Fruit fly (Drosophila melanogaster) whole organism, wandering third instar larva: ENCODE data around the gene CG34291.

Source experiments
- Abd-B ChIP-seq: fragments of >200 bp; optimal IDR thresholded peaks from 2 replicates; lab custom pipeline; 2017; ENCODE audit warnings: missing biosample characterization, missing genetic modification characterization
- CG32264 ChIP-seq: fragments of 200-800 bp; sonication (Bioruptor generic); optimal IDR thresholded peaks from 2 replicates; lab custom pipeline; 2016; ENCODE audit warnings: missing biosample characterization, missing genetic modification characterization
- CG9705 ChIP-seq: fragments of 200-800 bp; sonication (Bioruptor generic); optimal IDR thresholded peaks from 2 replicates; lab custom pipeline; 2018; ENCODE audit warnings: missing biosample characterization, mild to moderate bottlenecking, missing genetic modification characterization
- CrebA ChIP-seq: fragments of 200-800 bp; sonication (Bioruptor generic); optimal IDR thresholded peaks from 2 replicates; lab custom pipeline; 2016; ENCODE audit warnings: missing biosample characterization, mild to moderate bottlenecking, missing genetic modification characterization, borderline replicate concordance
- Dfd ChIP-seq: fragments of >200 bp; optimal IDR thresholded peaks from 2 replicates; lab custom pipeline; 2017; ENCODE audit warnings: missing biosample characterization, missing genetic modification characterization
- Dif ChIP-seq: fragments of 200-275, 200-300 bp; sonication (Bioruptor generic); optimal IDR thresholded peaks from 2 replicates; lab custom pipeline; 2018; ENCODE audit warnings: missing biosample characterization, missing genetic modification characterization; ENCODE audit not compliant: partially characterized antibody
- GATAd ChIP-seq: sonication (Bioruptor generic); optimal IDR thresholded peaks from 2 replicates; lab custom pipeline; 2016; ENCODE audit warnings: missing biosample characterization, missing genetic modification characterization
- HLH106 ChIP-seq: fragments of 200-800 bp; optimal IDR thresholded peaks from 3 replicates; lab custom pipeline; 2019; ENCODE audit warnings: missing biosample characterization, mild to moderate bottlenecking, missing genetic modification characterization, moderate library complexity
- Hnf4 ChIP-seq: fragments of 200-800 bp; sonication (Bioruptor generic); optimal IDR thresholded peaks from 2 replicates; lab custom pipeline; 2016; ENCODE audit warnings: missing biosample characterization, mild to moderate bottlenecking, missing genetic modification characterization
- Hr78 ChIP-seq: fragments of >200 bp; optimal IDR thresholded peaks from 2 replicates; lab custom pipeline; 2017; ENCODE audit warnings: missing biosample characterization, missing genetic modification characterization
- Hr83 ChIP-seq: fragments of 200-300 bp; sonication (Bioruptor generic); optimal IDR thresholded peaks from 2 replicates; lab custom pipeline; 2016; ENCODE audit warnings: missing biosample characterization, mild to moderate bottlenecking, missing genetic modification characterization, moderate library complexity; ENCODE audit not compliant: poor library complexity, severe bottlenecking
- Jra ChIP-seq: sonication (Bioruptor generic); optimal IDR thresholded peaks from 2 replicates; lab custom pipeline; 2016; ENCODE audit warnings: missing biosample characterization, missing genetic modification characterization
- Mio ChIP-seq: sonication (Bioruptor generic); optimal IDR thresholded peaks from 2 replicates; lab custom pipeline; 2016; ENCODE audit warnings: missing biosample characterization, missing genetic modification characterization
- Myc ChIP-seq: fragments of >200 bp; optimal IDR thresholded peaks from 2 replicates; lab custom pipeline; 2017
- N ChIP-seq: fragments of >200 bp; optimal IDR thresholded peaks from 2 replicates; lab custom pipeline; 2018; ENCODE audit warnings: missing biosample characterization, missing external identifiers, missing genetic modification characterization
- OdsH ChIP-seq: fragments of 200-800 bp; sonication (Bioruptor generic); optimal IDR thresholded peaks from 2 replicates; lab custom pipeline; 2016; ENCODE audit warnings: missing biosample characterization, mild to moderate bottlenecking, missing genetic modification characterization
- Rel ChIP-seq, 2 experiments: fragments of 200-800 bp; sonication (Bioruptor generic) in 1 of 2; optimal IDR thresholded peaks; 2 replicates in 1 of 2; 3 replicates in 1 of 2; lab custom pipeline; 2016 to 2019; ENCODE audit warnings: mild to moderate bottlenecking in 2 of 2, missing biosample characterization in 2 of 2, missing genetic modification characterization in 2 of 2, moderate library complexity in 1 of 2
- Sp1 ChIP-seq: fragments of 200-800 bp; sonication (Bioruptor generic); optimal IDR thresholded peaks from 3 replicates; lab custom pipeline; 2019; ENCODE audit warnings: missing biosample characterization, mild to moderate bottlenecking, missing genetic modification characterization, moderate library complexity
- Vsx2 ChIP-seq: fragments of 200-300, 225-300 bp; sonication (Bioruptor generic); optimal IDR thresholded peaks from 2 replicates; lab custom pipeline; 2018; ENCODE audit warnings: missing biosample characterization, missing genetic modification characterization; ENCODE audit not compliant: partially characterized antibody
- br ChIP-seq: fragments of 200-800 bp; sonication (Bioruptor generic); optimal IDR thresholded peaks from 2 replicates; lab custom pipeline; 2016; ENCODE audit warnings: missing biosample characterization, missing genetic modification characterization
- brk ChIP-seq: fragments of 200-800 bp; sonication (Bioruptor generic); optimal IDR thresholded peaks from 2 replicates; lab custom pipeline; 2016; ENCODE audit warnings: missing biosample characterization, mild to moderate bottlenecking, missing genetic modification characterization
- dl ChIP-seq, 2 experiments: fragments of 175-275, 200-275 bp in 1 of 2; fragments of 200-275 bp in 1 of 2; sonication (Bioruptor generic); optimal IDR thresholded peaks; lab custom pipeline; 2018; ENCODE audit warnings: mild to moderate bottlenecking in 2 of 2, missing biosample characterization in 2 of 2, missing genetic modification characterization in 2 of 2, moderate library complexity in 2 of 2; ENCODE audit not compliant: partially characterized antibody in 2 of 2, insufficient read depth in 1 of 2
- dmrt93B ChIP-seq: fragments of 200-800 bp; sonication (Bioruptor generic); optimal IDR thresholded peaks from 2 replicates; lab custom pipeline; 2018; ENCODE audit warnings: missing biosample characterization, mild to moderate bottlenecking, missing genetic modification characterization
- dsf ChIP-seq: sonication (Bioruptor generic); optimal IDR thresholded peaks from 2 replicates; lab custom pipeline; 2016; ENCODE audit warnings: missing biosample characterization, missing genetic modification characterization, borderline replicate concordance
- ey ChIP-seq: fragments of 200-800 bp; sonication (Bioruptor generic); optimal IDR thresholded peaks from 2 replicates; lab custom pipeline; 2016; ENCODE audit warnings: missing biosample characterization, missing genetic modification characterization
- foxo ChIP-seq, 2 experiments: fragments of 200-800 bp; sonication (Bioruptor generic); optimal IDR thresholded peaks; 2 replicates in 1 of 2; 3 replicates in 1 of 2; lab custom pipeline; 2016 to 2017; ENCODE audit warnings: missing biosample characterization in 2 of 2, missing genetic modification characterization in 2 of 2
- fru ChIP-seq: fragments of 200-800 bp; sonication (Bioruptor generic); optimal IDR thresholded peaks from 3 replicates; lab custom pipeline; 2016; ENCODE audit warnings: missing biosample characterization, mild to moderate bottlenecking, missing genetic modification characterization
- h ChIP-seq: fragments of 200-800 bp; sonication (Bioruptor generic); optimal IDR thresholded peaks from 3 replicates; lab custom pipeline; 2016; ENCODE audit warnings: missing biosample characterization, mild to moderate bottlenecking, missing genetic modification characterization
- jim ChIP-seq: fragments of 175-275, 200-325 bp; sonication (Bioruptor generic); optimal IDR thresholded peaks from 2 replicates; lab custom pipeline; 2016; ENCODE audit warnings: missing biosample characterization, mild to moderate bottlenecking, missing genetic modification characterization
- lola ChIP-seq: fragments of >200 bp; optimal IDR thresholded peaks from 2 replicates; lab custom pipeline; 2017; ENCODE audit warnings: missing biosample characterization, missing genetic modification characterization
- pan ChIP-seq: fragments of >200 bp; optimal IDR thresholded peaks from 2 replicates; lab custom pipeline; 2017
- psq ChIP-seq: fragments of 200-800 bp; sonication (Bioruptor generic); optimal IDR thresholded peaks from 3 replicates; lab custom pipeline; 2017; ENCODE audit warnings: missing biosample characterization, mild to moderate bottlenecking, missing genetic modification characterization, moderate library complexity
- rgr ChIP-seq: fragments of 200-800 bp; sonication (Bioruptor generic); optimal IDR thresholded peaks from 3 replicates; lab custom pipeline; 2016; ENCODE audit warnings: missing biosample characterization, mild to moderate bottlenecking, missing genetic modification characterization
- sage ChIP-seq: fragments of 200-800 bp; sonication (Bioruptor generic); optimal IDR thresholded peaks from 2 replicates; lab custom pipeline; 2016; ENCODE audit warnings: missing biosample characterization, mild to moderate bottlenecking, missing genetic modification characterization
- sv ChIP-seq: fragments of 200-800 bp; sonication (Bioruptor generic); optimal IDR thresholded peaks from 3 replicates; lab custom pipeline; 2016; ENCODE audit warnings: missing biosample characterization, missing genetic modification characterization
- tai ChIP-seq: sonication (Bioruptor generic); optimal IDR thresholded peaks from 2 replicates; lab custom pipeline; 2016; ENCODE audit warnings: missing biosample characterization, missing genetic modification characterization
- usp ChIP-seq: fragments of >200 bp; optimal IDR thresholded peaks from 2 replicates; lab custom pipeline; 2017; ENCODE audit warnings: missing biosample characterization, missing genetic modification characterization
- woc ChIP-seq: sonication (Bioruptor generic); optimal IDR thresholded peaks from 2 replicates; lab custom pipeline; 2016; ENCODE audit warnings: missing biosample characterization, mild to moderate bottlenecking, missing genetic modification characterization

The CG34291 gene

DNA sequence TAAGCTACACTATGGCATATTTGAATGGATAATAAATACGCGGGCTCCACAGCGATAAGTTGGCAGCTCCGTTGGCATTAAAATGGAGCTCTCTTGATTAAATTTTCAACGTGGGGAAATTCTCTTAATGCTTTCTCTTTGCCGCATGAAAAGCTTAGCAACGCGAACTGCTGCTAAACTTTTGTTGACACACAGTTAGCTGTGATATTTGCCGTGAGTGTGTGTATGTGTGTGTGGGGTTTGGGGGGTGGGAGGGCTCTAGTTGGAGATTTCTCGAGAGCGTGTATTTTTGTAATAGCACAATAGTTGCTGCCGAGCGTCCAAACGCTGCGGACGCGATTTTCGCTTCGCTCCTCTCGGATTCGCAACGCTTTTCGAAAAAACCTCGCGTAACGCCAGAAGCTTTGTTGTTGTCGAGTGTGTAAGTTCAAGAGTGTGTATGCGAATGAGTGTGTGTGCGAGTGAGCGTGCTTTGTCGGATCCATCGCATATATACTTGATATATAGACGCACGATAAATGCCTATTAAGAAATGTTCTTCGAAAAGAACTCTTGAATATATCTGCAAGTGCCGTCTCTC, 35.7 kb upstream of the CG34291 start, which contains the start of gene CG5455:
TSS of gene CG5455 (plus strand) at position 302 of the 580 bp plus-strand sequence.
- no peak for TF ChIP-seq Mio (GFP tag; lab: Kevin White, UChicago)
- TF ChIP-seq psq = no peak
- TF ChIP-seq GATAd (GFP tag; lab: Kevin White, UChicago) = no peak
- TF ChIP-seq pan (lab: Kevin White, UChicago) = no peak
- TF ChIP-seq jim = no peak
- no peak for TF ChIP-seq Sp1 (GFP tag; lab: Kevin White, UChicago)
- no peak for TF ChIP-seq lola (GFP tag; lab: Kevin White, UChicago)
- TF ChIP-seq Dif = peak; percentile 1
- no peak for TF ChIP-seq sage (GFP tag; lab: Kevin White, UChicago)
- TF ChIP-seq ey = no peak
- TF ChIP-seq sv = no peak
- no peak for TF ChIP-seq foxo (GFP tag; optimal IDR thresholded peaks at IDR 0.05; lab: Kevin White, UChicago)
- no peak for TF ChIP-seq Vsx2
- no peak for TF ChIP-seq Hnf4 (GFP tag; lab: Kevin White, UChicago)
- no peak for TF ChIP-seq dmrt93B
- peak; percentile 33 for TF ChIP-seq br (GFP tag; lab: Kevin White, UChicago)
- TF ChIP-seq brk (GFP tag; lab: Kevin White, UChicago) = no peak
- TF ChIP-seq tai (GFP tag; lab: Kevin White, UChicago) = no peak
- no peak for TF ChIP-seq HLH106
- TF ChIP-seq woc = no peak
- peak; percentile 50 for TF ChIP-seq rgr (GFP tag; lab: Kevin White, UChicago)
- no peak for TF ChIP-seq dl (GFP tag; optimal IDR thresholded peaks at IDR 0.05; lab: Kevin White, UChicago; ENCODE audit: insufficient read depth in 1 of 2, partially characterized antibody in 2 of 2)
- no peak for TF ChIP-seq Abd-B
- peak; percentile 67 for TF ChIP-seq h (GFP tag; lab: Kevin White, UChicago)
- TF ChIP-seq Dfd (GFP tag; lab: Kevin White, UChicago) = no peak
- no peak for TF ChIP-seq Hr78 (GFP tag; lab: Kevin White, UChicago)
- TF ChIP-seq Jra (GFP tag; lab: Kevin White, UChicago) = peak; percentile 26
- TF ChIP-seq Myc (lab: Kevin White, UChicago) = no peak
- no peak for TF ChIP-seq CG9705 (GFP tag; lab: Kevin White, UChicago)
- no peak for TF ChIP-seq N (GFP tag; lab: Kevin White, UChicago)
- no peak for TF ChIP-seq dsf (GFP tag; lab: Kevin White, UChicago)
- no peak for TF ChIP-seq Rel (GFP tag; optimal IDR thresholded peaks at IDR 0.05; lab: Kevin White, UChicago)
- no peak for TF ChIP-seq Rel (tag; optimal IDR thresholded peaks at IDR 0.05; lab: Kevin White, UChicago)
- TF ChIP-seq Hr83 (GFP tag; lab: Kevin White, UChicago) = no peak
- TF ChIP-seq CG32264 (GFP tag; lab: Kevin White, UChicago) = no peak
- TF ChIP-seq usp (GFP tag; lab: Kevin White, UChicago) = no peak
- peak; percentile 24 for TF ChIP-seq fru (GFP tag; lab: Kevin White, UChicago)
- TF ChIP-seq OdsH (GFP tag; lab: Kevin White, UChicago) = peak; percentile 28
- no peak for TF ChIP-seq CrebA (GFP tag; lab: Kevin White, UChicago)

DNA sequence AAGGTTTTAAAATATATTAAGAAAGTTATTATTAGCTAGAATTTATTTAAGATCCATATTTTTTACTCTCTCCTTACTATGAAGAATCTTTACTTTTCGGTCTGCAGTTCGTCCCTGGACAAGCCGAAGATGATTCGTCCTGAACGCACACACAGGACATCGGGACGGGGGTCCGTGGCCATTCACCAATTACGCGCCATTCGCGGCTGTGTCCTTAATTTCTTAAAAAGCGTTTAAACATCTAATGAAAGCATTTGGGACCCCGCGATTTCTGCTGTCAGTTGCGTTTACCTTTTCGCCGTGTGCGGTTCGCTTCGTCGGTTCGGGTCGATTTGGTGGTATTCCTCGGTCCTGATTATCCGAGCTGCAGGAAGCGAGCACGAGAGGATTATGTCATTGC, 32.4 kb upstream of the CG34291 start, which contains the start of gene CG14238:
TSS of gene CG14238 (plus strand) at position 301 of the 400 bp plus-strand sequence.
- TF ChIP-seq tai (GFP tag; lab: Kevin White, UChicago) (no peak), Rel (GFP tag; optimal IDR thresholded peaks at IDR 0.05; lab: Kevin White, UChicago) (no peak), Rel (tag; optimal IDR thresholded peaks at IDR 0.05; lab: Kevin White, UChicago) (no peak), Hr83 (GFP tag; lab: Kevin White, UChicago) (no peak), Dif (no peak), Vsx2 (no peak), GATAd (GFP tag; lab: Kevin White, UChicago) (no peak), HLH106 (no peak), sv (no peak), dsf (GFP tag; lab: Kevin White, UChicago) (no peak), OdsH (GFP tag; lab: Kevin White, UChicago) (no peak), ey (no peak), lola (GFP tag; lab: Kevin White, UChicago) (no peak), Sp1 (GFP tag; lab: Kevin White, UChicago) (no peak), h (GFP tag; lab: Kevin White, UChicago) (no peak), Hnf4 (GFP tag; lab: Kevin White, UChicago) (no peak), woc (no peak), Jra (GFP tag; lab: Kevin White, UChicago) (no peak), CG9705 (GFP tag; lab: Kevin White, UChicago) (no peak)
